Fruit fly (Drosophila melanogaster) whole organism, embryonic: ENCODE measurements around the gene stv.

Experiments used
- Deaf1 ChIP-seq: fragments of 200-800 bp; optimal IDR thresholded peaks from 3 replicates; lab custom pipeline; 2019; ENCODE audit warnings: missing biosample characterization, mild to moderate bottlenecking, missing genetic modification characterization, moderate library complexity
- kni ChIP-seq: fragments of 200-800 bp; sonication (Bioruptor generic); optimal IDR thresholded peaks from 3 replicates; lab custom pipeline; 2017; ENCODE audit warnings: mild to moderate bottlenecking, missing biosample characterization, missing genetic modification reagents, missing genetic modification characterization
- org-1 ChIP-seq: fragments of 200-800 bp; sonication (Bioruptor generic); optimal IDR thresholded peaks from 2 replicates; lab custom pipeline; 2017; ENCODE audit warnings: missing biosample characterization, missing genetic modification characterization

DNA sequence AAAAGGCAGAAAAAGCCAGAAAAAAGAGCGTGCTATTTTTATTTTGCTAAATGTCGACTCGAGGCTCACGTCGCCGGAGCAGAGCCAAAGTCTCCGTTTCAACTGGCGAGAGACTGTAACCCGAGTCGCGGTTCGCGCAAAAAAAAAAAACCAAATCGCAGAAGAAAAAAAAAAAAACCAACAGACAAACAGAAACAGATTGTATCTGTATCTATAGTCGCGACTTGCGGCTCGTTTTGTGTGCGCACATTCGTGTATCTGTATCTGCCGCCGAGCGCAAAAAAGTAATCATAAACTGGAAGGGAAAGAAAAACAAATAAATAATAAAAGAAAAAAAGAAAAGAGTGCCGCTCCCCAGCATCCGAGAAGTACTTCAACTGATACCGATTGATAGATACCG is 17.7 kb downstream of the stv start:
- TF ChIP-seq kni: no peak
- TF ChIP-seq org-1 (GFP tag; lab: Kevin White, UChicago): no peak
- no peak for TF ChIP-seq Deaf1 (tag; lab: Kevin White, UChicago)
